Worm (Caenorhabditis elegans) whole organism, L4 larva: ENCODE results near the gene mrps-17.

Source experiments
- D1046.2 ChIP-seq: fragments of 200-800 bp; sonication (Bioruptor generic); IDR thresholded peaks from 2 replicates; pipeline ENCODE4 v1.3.6; 2022; ENCODE audit warnings: missing genetic modification characterization, missing compliant biosample characterization
- F26F4.8 ChIP-seq: fragments of 200-800 bp; sonication (Bioruptor generic); conservative IDR thresholded peaks from 2 replicates; pipeline ENCODE4 v1.3.6; 2022; ENCODE audit warnings: missing genetic modification characterization, missing compliant biosample characterization
- Y105C5A.15 ChIP-seq: fragments of 200-800 bp; sonication (Bioruptor generic); IDR thresholded peaks from 2 replicates; pipeline ENCODE4 v1.3.6; 2022; ENCODE audit warnings: missing genetic modification characterization, missing compliant biosample characterization
- ZK546.5 ChIP-seq, 2 experiments: sonication (generic microtip); optimal IDR thresholded peaks; 2 replicates each; lab custom pipeline; 2017; ENCODE audit warnings: missing biosample characterization in 2 of 2, missing genetic modification characterization in 2 of 2
- aha-1 ChIP-seq: fragments of 150-350 bp; peaks from one replicate; lab custom pipeline; 2014; ENCODE audit warnings: missing biosample characterization, missing genetic modification characterization
- ama-1 ChIP-seq: fragments of 150-350 bp; optimal IDR thresholded peaks from 2 replicates; lab custom pipeline; 2014; ENCODE audit warnings: inconsistent platforms, mixed read lengths
- ceh-28 ChIP-seq: fragments of 150-350 bp; optimal IDR thresholded peaks from 2 replicates; lab custom pipeline; 2014; ENCODE audit warnings: missing biosample characterization, missing genetic modification reagents, missing genetic modification characterization
- ceh-62 ChIP-seq: sonication (generic microtip); optimal IDR thresholded peaks from 2 replicates; lab custom pipeline; 2017; ENCODE audit warnings: missing biosample characterization, missing genetic modification characterization
- ces-1 ChIP-seq: fragments of 150-350 bp; sonication (generic microtip); optimal IDR thresholded peaks from 4 replicates; lab custom pipeline; 2014; ENCODE audit warnings: missing biosample characterization, missing genetic modification reagents, missing genetic modification characterization
- cey-2 ChIP-seq: sonication (generic microtip); optimal IDR thresholded peaks from 3 replicates; lab custom pipeline; 2017; ENCODE audit warnings: missing genetic modification characterization, mild to moderate bottlenecking, missing compliant biosample characterization, antibody characterized with exemption, borderline replicate concordance; ENCODE audit not compliant: insufficient read depth
- ctbp-1 ChIP-seq: fragments of 200-800 bp; sonication (Bioruptor generic); IDR thresholded peaks from 2 replicates; pipeline ENCODE4 v1.3.6; 2022; ENCODE audit warnings: missing genetic modification reagents, missing genetic modification characterization, missing compliant biosample characterization
- daf-16 ChIP-seq, 3 experiments: sonication (generic microtip); optimal IDR thresholded peaks; 2 replicates each; lab custom pipeline; 2016 to 2017; ENCODE audit warnings: missing genetic modification characterization in 3 of 3, missing genetic modification reagents in 3 of 3, mild to moderate bottlenecking in 2 of 3, missing compliant biosample characterization in 2 of 3, missing biosample characterization in 1 of 3, moderate library complexity in 1 of 3
- daf-19 ChIP-seq: fragments of 200-800 bp; sonication (Bioruptor generic); conservative IDR thresholded peaks from 2 replicates; pipeline ENCODE4 v1.3.6; 2022; ENCODE audit warnings: missing genetic modification characterization, missing compliant biosample characterization
- dmd-6 ChIP-seq: fragments of 200-800 bp; sonication (Bioruptor generic); IDR thresholded peaks from 2 replicates; pipeline ENCODE4 v1.3.6; 2022; ENCODE audit warnings: missing genetic modification reagents, missing genetic modification characterization, missing compliant biosample characterization
- dmd-8 ChIP-seq: fragments of 200-800 bp; sonication (Bioruptor generic); IDR thresholded peaks from 2 replicates; pipeline ENCODE4 v1.3.6; 2022; ENCODE audit warnings: missing genetic modification characterization, missing compliant biosample characterization
- duxl-1 ChIP-seq: sonication (generic microtip); optimal IDR thresholded peaks from 2 replicates; lab custom pipeline; 2016; ENCODE audit warnings: mild to moderate bottlenecking, missing genetic modification characterization, moderate library complexity, missing compliant biosample characterization; ENCODE audit not compliant: poor library complexity
- egl-43 ChIP-seq: fragments of 200-800 bp; sonication (Bioruptor generic); IDR thresholded peaks from 2 replicates; pipeline ENCODE4 v1.3.6; 2022; ENCODE audit warnings: missing genetic modification reagents, missing genetic modification characterization, missing compliant biosample characterization
- fkh-10 ChIP-seq: fragments of 150-350 bp; optimal IDR thresholded peaks from 2 replicates; lab custom pipeline; 2014; ENCODE audit warnings: missing biosample characterization, missing genetic modification reagents, missing genetic modification characterization
- hif-1 ChIP-seq, 2 experiments: sonication (generic microtip); optimal IDR thresholded peaks; 2 replicates each; lab custom pipeline; 2016 to 2017; ENCODE audit warnings: missing compliant biosample characterization in 2 of 2, missing genetic modification characterization in 2 of 2, missing genetic modification reagents in 2 of 2, missing genotype in 2 of 2, mild to moderate bottlenecking in 1 of 2
- hlh-11 ChIP-seq: fragments of 200-800 bp; sonication (Bioruptor generic); optimal IDR thresholded peaks from 2 replicates; lab custom pipeline; 2018; ENCODE audit warnings: mild to moderate bottlenecking, missing genetic modification characterization, missing compliant biosample characterization
- jun-1 ChIP-seq: fragments of 150-350 bp; optimal IDR thresholded peaks from 2 replicates; lab custom pipeline; 2014; ENCODE audit warnings: missing biosample characterization, missing genetic modification reagents, missing genetic modification characterization
- lir-3 ChIP-seq: sonication (generic microtip); optimal IDR thresholded peaks from 2 replicates; lab custom pipeline; 2016; ENCODE audit warnings: mild to moderate bottlenecking, missing genetic modification characterization, missing compliant biosample characterization
- lsy-2 ChIP-seq, 2 experiments: fragments of 150-350 bp in 1 of 2; sonication (generic microtip) in 1 of 2; optimal IDR thresholded peaks; 2 replicates each; lab custom pipeline; 2014 to 2017; ENCODE audit warnings: missing biosample characterization in 2 of 2, missing genetic modification characterization in 2 of 2
- mdt-29 ChIP-seq: fragments of 200-800 bp; sonication (Bioruptor generic); IDR thresholded peaks from 2 replicates; pipeline ENCODE4 v1.3.6; 2022; ENCODE audit warnings: missing genetic modification reagents, missing genetic modification characterization, missing compliant biosample characterization
- mes-2 ChIP-seq: sonication (generic microtip); optimal IDR thresholded peaks from 2 replicates; lab custom pipeline; 2016; ENCODE audit warnings: missing genotype, mild to moderate bottlenecking, missing genetic modification characterization, missing compliant biosample characterization; ENCODE audit not compliant: poor library complexity, severe bottlenecking
- mxl-3 ChIP-seq: fragments of 200-800 bp; sonication (Bioruptor generic); optimal IDR thresholded peaks from 2 replicates; lab custom pipeline; 2018; ENCODE audit warnings: mild to moderate bottlenecking, missing genetic modification characterization, missing compliant biosample characterization
- nhr-10 ChIP-seq: fragments of 150-350 bp; optimal IDR thresholded peaks from 2 replicates; lab custom pipeline; 2014; ENCODE audit warnings: missing biosample characterization, missing genetic modification characterization
- nhr-111 ChIP-seq: fragments of 200-800 bp; sonication (Bioruptor generic); optimal IDR thresholded peaks from 2 replicates; lab custom pipeline; 2018; ENCODE audit warnings: mild to moderate bottlenecking, missing genetic modification characterization, missing compliant biosample characterization
- nhr-237 ChIP-seq: sonication (generic microtip); optimal IDR thresholded peaks from 2 replicates; lab custom pipeline; 2017; ENCODE audit warnings: missing biosample characterization, missing genetic modification characterization
- nhr-25 ChIP-seq: sonication (generic microtip); optimal IDR thresholded peaks from 2 replicates; lab custom pipeline; 2017; ENCODE audit warnings: missing genetic modification characterization, mild to moderate bottlenecking, missing compliant biosample characterization, antibody characterized with exemption, moderate library complexity, borderline replicate concordance; ENCODE audit not compliant: insufficient read depth
- nhr-42 ChIP-seq: fragments of 200-800 bp; sonication (Bioruptor generic); IDR thresholded peaks from 2 replicates; pipeline ENCODE4 v1.3.6; 2022; ENCODE audit warnings: missing genetic modification characterization, missing compliant biosample characterization
- nhr-48 ChIP-seq: sonication (generic microtip); optimal IDR thresholded peaks from 2 replicates; lab custom pipeline; 2016; ENCODE audit warnings: mild to moderate bottlenecking, missing genetic modification characterization, missing compliant biosample characterization
- php-3 ChIP-seq: fragments of 200-800 bp; sonication (Bioruptor generic); IDR thresholded peaks from 2 replicates; pipeline ENCODE4 v1.3.6; 2022; ENCODE audit warnings: missing genetic modification reagents, missing genetic modification characterization, missing compliant biosample characterization
- rbr-2 ChIP-seq: sonication (generic microtip); optimal IDR thresholded peaks from 2 replicates; lab custom pipeline; 2016; ENCODE audit warnings: missing genotype, missing genetic modification characterization, missing compliant biosample characterization
- sdz-12 ChIP-seq: fragments of 200-800 bp; sonication (Bioruptor generic); optimal IDR thresholded peaks from 2 replicates; lab custom pipeline; 2018; ENCODE audit warnings: mild to moderate bottlenecking, missing genetic modification characterization, missing compliant biosample characterization
- skn-1 ChIP-seq: fragments of 150-350 bp; optimal IDR thresholded peaks from 2 replicates; lab custom pipeline; 2014; ENCODE audit warnings: missing biosample characterization, missing genetic modification characterization
- spr-1 ChIP-seq: sonication (generic microtip); optimal IDR thresholded peaks from 2 replicates; lab custom pipeline; 2016; ENCODE audit warnings: mild to moderate bottlenecking, missing genetic modification characterization, missing compliant biosample characterization
- tag-97 ChIP-seq: fragments of 200-800 bp; sonication (Bioruptor generic); IDR thresholded peaks from 2 replicates; pipeline ENCODE4 v1.3.6; 2022; ENCODE audit warnings: missing genetic modification characterization, missing compliant biosample characterization
- tra-1 ChIP-seq: fragments of 200-800 bp; sonication (Bioruptor generic); IDR thresholded peaks from 2 replicates; pipeline ENCODE4 v1.3.6; 2022; ENCODE audit warnings: missing genetic modification reagents, missing genetic modification characterization, missing compliant biosample characterization
- unc-130 ChIP-seq: sonication (generic microtip); optimal IDR thresholded peaks from 2 replicates; lab custom pipeline; 2016; ENCODE audit warnings: missing genetic modification reagents, missing genetic modification characterization, missing compliant biosample characterization
- unc-62 ChIP-seq, 3 experiments: fragments of 150-350 bp in 1 of 3; sonication (generic microtip); optimal IDR thresholded peaks in 2 of 3; peaks in 1 of 3; 1 replicate in 1 of 3; 2 replicates in 2 of 3; lab custom pipeline; 2014 to 2017; ENCODE audit warnings: missing biosample characterization in 3 of 3, missing genetic modification characterization in 3 of 3, missing genetic modification reagents in 3 of 3, missing genotype in 1 of 3
- zag-1 ChIP-seq: fragments of 150-350 bp; optimal IDR thresholded peaks from 2 replicates; lab custom pipeline; 2014; ENCODE audit warnings: missing biosample characterization, missing genetic modification characterization
- zip-2 ChIP-seq: fragments of 150-350 bp; optimal IDR thresholded peaks from 2 replicates; lab custom pipeline; 2014; ENCODE audit warnings: missing biosample characterization, missing genetic modification characterization

Gene mrps-17

DNA sequence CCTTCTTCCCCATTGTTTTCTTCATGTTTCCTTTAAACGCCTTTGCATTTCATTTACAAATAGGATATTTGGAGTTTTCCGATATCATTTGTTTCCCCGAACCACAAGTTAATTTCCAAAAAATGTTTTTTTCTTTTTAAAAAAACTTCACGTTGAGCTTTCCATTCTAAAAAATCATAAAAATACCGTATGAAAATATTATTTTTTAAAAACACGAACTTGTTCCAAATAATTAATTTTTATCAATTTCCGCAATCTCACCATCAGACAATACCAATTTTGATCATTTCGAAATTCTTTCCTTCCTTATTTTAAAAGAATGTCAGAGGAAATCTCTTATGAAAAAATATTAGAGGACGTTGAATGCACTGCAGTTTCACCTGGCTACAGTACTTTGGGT lies 39.9 kb upstream of the mrps-17 start, which contains the start of gene wht-6:
Gene wht-6, plus strand, starts transcription at position 301 of the 400 bp plus-strand sequence.
- TF ChIP-seq lsy-2 (tag; optimal IDR thresholded peaks at IDR 0.05; lab: Kevin White, UChicago) (no peak), php-3 (GFP tag; lab: Robert Waterston, UW) (no peak), nhr-237 (tag; lab: Kevin White, UChicago) (no peak), zip-2 (tag; lab: Kevin White, UChicago) (no peak), ama-1 (no peak), ZK546.5 (tag; optimal IDR thresholded peaks at IDR 0.05; lab: Kevin White, UChicago) (no peak), duxl-1 (tag; lab: Kevin White, UChicago) (no peak)

- TF ChIP-seq D1046.2 (GFP tag; lab: Robert Waterston, UW), result no peak
- TF ChIP-seq aha-1 (tag; lab: Kevin White, UChicago), result peak; percentile 4
- TF ChIP-seq nhr-42 (GFP tag; lab: Robert Waterston, UW), result no peak
- TF ChIP-seq mdt-29 (GFP tag; lab: Robert Waterston, UW), result no peak
- TF ChIP-seq ceh-28 (tag; lab: Kevin White, UChicago), result no peak
- TF ChIP-seq lsy-2 (tag; optimal IDR thresholded peaks at IDR 0.05; lab: Kevin White, UChicago), result no peak
- no peak for TF ChIP-seq hif-1 (tag; optimal IDR thresholded peaks at IDR 0.05; lab: Kevin White, UChicago)
Measured at ce11 chrIII:6467005-6467404, 35.4 kb upstream of the mrps-17 start, which contains the start of gene T26A5.2. T26A5.2 (plus strand) TSS chrIII:6467305.

- no peak for TF ChIP-seq ceh-62 (tag; lab: Kevin White, UChicago)
- TF ChIP-seq F26F4.8 (GFP tag; lab: Robert Waterston, UW), result no peak
- TF ChIP-seq unc-62 (GFP tag; optimal IDR thresholded peaks at IDR 0.05 in 1 of 2; lab: Kevin White, UChicago), result no peak
- no peak for TF ChIP-seq unc-62 (tag; optimal IDR thresholded peaks at IDR 0.05; lab: Kevin White, UChicago)
- no peak for TF ChIP-seq dmd-6 (GFP tag; lab: Robert Waterston, UW)
- no peak for TF ChIP-seq mxl-3 (GFP tag; lab: Kevin White, UChicago)
- TF ChIP-seq rbr-2 (tag; lab: Kevin White, UChicago), result no peak
- TF ChIP-seq sdz-12, result no peak
- TF ChIP-seq ces-1 (GFP tag; lab: Kevin White, UChicago), result no peak
Measured at ce11 chrIII:6464913-6465312, 33.3 kb upstream of the mrps-17 start, which contains the start of gene nduf-2.2. nduf-2.2 (plus strand) TSS chrIII:6465222.

DNA sequence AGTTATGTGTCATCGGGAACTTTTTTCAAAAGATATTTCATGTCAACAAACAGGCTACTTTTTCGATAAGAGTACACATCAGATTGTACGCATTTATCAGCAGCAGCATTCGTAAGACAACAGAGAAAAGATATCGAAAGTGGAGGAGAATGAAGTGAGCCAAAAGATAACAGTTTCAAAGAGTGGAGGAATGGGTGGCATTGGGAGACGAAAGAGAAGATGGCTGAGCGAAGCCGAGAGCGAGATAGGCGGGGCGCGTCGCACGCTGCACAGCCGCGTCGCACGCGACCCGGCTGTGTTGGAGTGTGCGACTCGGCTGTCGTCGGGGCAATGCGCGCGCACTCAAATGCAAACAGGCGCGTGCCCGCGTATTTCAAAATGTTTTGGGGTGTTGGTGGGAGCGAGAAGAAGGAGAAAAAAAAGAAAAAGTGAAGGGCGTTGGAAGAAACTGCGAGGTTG lies 32.5 kb upstream of the mrps-17 start:
- TF ChIP-seq lsy-2 (tag; optimal IDR thresholded peaks at IDR 0.05; lab: Kevin White, UChicago) (peak; percentile 22 to 78), dmd-8 (GFP tag; lab: Robert Waterston, UW) (peak; percentile 88), cey-2 (tag; lab: Kevin White, UChicago) (no peak), nhr-237 (tag; lab: Kevin White, UChicago) (no peak), Y105C5A.15 (GFP tag; lab: Robert Waterston, UW) (peak; percentile 81; the same call in 1 of the 2 replicates), nhr-10 (tag; lab: Kevin White, UChicago) (peak; percentile 63), lir-3 (tag; lab: Kevin White, UChicago) (no peak), skn-1 (tag; lab: Kevin White, UChicago) (no peak), jun-1 (peak; percentile 25), D1046.2 (GFP tag; lab: Robert Waterston, UW) (peak; percentile 89), zip-2 (tag; lab: Kevin White, UChicago) (peak; percentile 11), nhr-25 (peak; percentile 51), egl-43 (GFP tag; lab: Robert Waterston, UW) (peak; percentile 93), F26F4.8 (GFP tag; lab: Robert Waterston, UW) (no peak), nhr-48 (tag; lab: Kevin White, UChicago) (peak; percentile 89), nhr-111 (GFP tag; lab: Kevin White, UChicago) (no peak), hlh-11 (tag; lab: Kevin White, UChicago) (peak; percentile 97), mes-2 (tag; lab: Kevin White, UChicago) (peak; percentile 71), zag-1 (no peak), ceh-62 (tag; lab: Kevin White, UChicago) (no peak), unc-130 (peak; percentile 7), daf-16 (GFP tag; optimal IDR thresholded peaks at IDR 0.05; lab: Kevin White, UChicago) (peak; percentile 82 to 84), daf-16 (tag; optimal IDR thresholded peaks at IDR 0.05; lab: Kevin White, UChicago) (peak; percentile 94), daf-19 (GFP tag; lab: Robert Waterston, UW) (no peak), tag-97 (no peak), tra-1 (GFP tag; lab: Robert Waterston, UW) (peak; percentile 95), spr-1 (tag; lab: Kevin White, UChicago) (peak; percentile 77), ctbp-1 (GFP tag; lab: Robert Waterston, UW) (peak; percentile 89), fkh-10 (GFP tag; lab: Kevin White, UChicago) (no peak)
